Fruit fly (Drosophila melanogaster): Measurements from ENCODE around the gene FER.
A peak's percentile ranks its signal among the peaks of the same experiment; 100 is the strongest.

FER gene

dm6 chr3R:9394385-9395042 lies at the start of gene FER (continued):
- TF ChIP-seq CG2678 (tag; optimal IDR thresholded peaks at IDR 0.05): peak; percentile 31
- no peak for TF ChIP-seq CG13123 (GFP tag; optimal IDR thresholded peaks at IDR 0.05)
- no peak for TF ChIP-seq CG10321 (GFP tag; IDR thresholded peaks at IDR 0.05)
- TF ChIP-seq lab (GFP tag; optimal IDR thresholded peaks at IDR 0.05): peak; percentile 62
- TF ChIP-seq knrl (GFP tag; IDR thresholded peaks at IDR 0.05; ENCODE audit: partially characterized antibody): no peak
- peak; percentile 63 for TF ChIP-seq CG15514 (GFP tag; optimal IDR thresholded peaks at IDR 0.05)
- TF ChIP-seq CG8478 (optimal IDR thresholded peaks at IDR 0.05): no peak
- 0 out of 2 replicates have a peak, but pooled peaks have one; percentile 22 for TF ChIP-seq bowl (GFP tag; IDR thresholded peaks at IDR 0.05)
- TF ChIP-seq Dip3 (GFP tag; optimal IDR thresholded peaks at IDR 0.05): no peak
- TF ChIP-seq CG9876 (GFP tag; optimal IDR thresholded peaks at IDR 0.05): no peak
- peak; percentile 40 for TF ChIP-seq salm (tag; optimal IDR thresholded peaks at IDR 0.05)
- TF ChIP-seq crc (GFP tag; optimal IDR thresholded peaks at IDR 0.05): no peak
- TF ChIP-seq CG17802 (tag; optimal IDR thresholded peaks at IDR 0.05): no peak
- no peak for TF ChIP-seq CG18476 (GFP tag; optimal IDR thresholded peaks at IDR 0.05)
- no peak for TF ChIP-seq CG15696 (tag; optimal IDR thresholded peaks at IDR 0.05)
- TF ChIP-seq NK7.1 (GFP tag; optimal IDR thresholded peaks at IDR 0.05): peak; percentile 5
- peak; percentile 45 for TF ChIP-seq nerfin-1 (tag; optimal IDR thresholded peaks at IDR 0.05)
- no peak for TF ChIP-seq gcm2 (GFP tag; optimal IDR thresholded peaks at IDR 0.05)
- peak; percentile 32; the same call in 1 of the 2 replicates for TF ChIP-seq CG9932 (GFP tag; IDR thresholded peaks at IDR 0.05)
- no peak for TF ChIP-seq lov (optimal IDR thresholded peaks at IDR 0.05)
- TF ChIP-seq lov (GFP tag; IDR thresholded peaks at IDR 0.05): 0 out of 3 replicates have a peak, but pooled peaks have one; percentile 73
- peak; percentile 70 for TF ChIP-seq MTF-1 (GFP tag; optimal IDR thresholded peaks at IDR 0.05; ENCODE audit: borderline replicate concordance)
- no peak for TF ChIP-seq Kr (GFP tag; optimal IDR thresholded peaks at IDR 0.05)
- peak; percentile 46 for TF ChIP-seq Atf6 (GFP tag; IDR thresholded peaks at IDR 0.05)
- TF ChIP-seq CG12744 (GFP tag; optimal IDR thresholded peaks at IDR 0.05): peak; percentile 11
- no peak for TF ChIP-seq CG8089 (GFP tag; optimal IDR thresholded peaks at IDR 0.05)
- no peak for TF ChIP-seq H15 (GFP tag; IDR thresholded peaks at IDR 0.05)
- TF ChIP-seq tup (GFP tag; optimal IDR thresholded peaks at IDR 0.05): no peak
- no peak for TF ChIP-seq Sry-δ (GFP tag; optimal IDR thresholded peaks at IDR 0.05)
- no peak for TF ChIP-seq CG8924 (tag; optimal IDR thresholded peaks at IDR 0.05)
- peak; percentile 45; the same call in 1 of the 2 replicates for TF ChIP-seq HLH3B (GFP tag; IDR thresholded peaks at IDR 0.05)
- no peak for TF ChIP-seq wor (GFP tag; IDR thresholded peaks at IDR 0.05)
- TF ChIP-seq sisA (GFP tag; IDR thresholded peaks at IDR 0.05): no peak
- no peak for TF ChIP-seq CG2889 (GFP tag; IDR thresholded peaks at IDR 0.05)
- TF ChIP-seq inv (GFP tag; IDR thresholded peaks at IDR 0.05; ENCODE audit: partially characterized antibody): peak; percentile 37; the same call in 1 of the 2 replicates
- TF ChIP-seq Optix (GFP tag; IDR thresholded peaks at IDR 0.05): no peak
- TF ChIP-seq ranshi (GFP tag; IDR thresholded peaks at IDR 0.05): peak; percentile 8; the same call in 1 of the 2 replicates
- TF ChIP-seq CG34376 (GFP tag; optimal IDR thresholded peaks at IDR 0.05): peak; percentile 76
- TF ChIP-seq tll (GFP tag; optimal IDR thresholded peaks at IDR 0.05): peak in 1 of 2 experiments; percentile 50
- TF ChIP-seq gro (GFP tag; optimal IDR thresholded peaks at IDR 0.05): peak; percentile 80
- TF ChIP-seq CG11560 (tag; IDR thresholded peaks at IDR 0.05): no peak
- TF ChIP-seq Dad (GFP tag; optimal IDR thresholded peaks at IDR 0.05): no peak
- peak; percentile 79 for TF ChIP-seq nom (GFP tag; optimal IDR thresholded peaks at IDR 0.05)
- TF ChIP-seq CG12659 (GFP tag; optimal IDR thresholded peaks at IDR 0.05): no peak
- TF ChIP-seq CG32532 (GFP tag; IDR thresholded peaks at IDR 0.05): peak; percentile 69; the same call in 1 of the 2 replicates
- peak; percentile 75 for TF ChIP-seq CrebB (tag; optimal IDR thresholded peaks at IDR 0.05)
- no peak for TF ChIP-seq CG10366 (GFP tag; IDR thresholded peaks at IDR 0.05)
- no peak for TF ChIP-seq prd (optimal IDR thresholded peaks at IDR 0.05)
- 0 out of 3 replicates have a peak, but pooled peaks have one; percentile 29 for TF ChIP-seq prd (GFP tag; IDR thresholded peaks at IDR 0.05)
- no peak for TF ChIP-seq CG10959 (GFP tag; IDR thresholded peaks at IDR 0.05)

Data from whole organism, embryonic.